Fruit fly (Drosophila melanogaster) whole organism, embryonic: Measurements from ENCODE around the gene kdn.
A peak's percentile ranks its signal among the peaks of the same experiment; 100 is the strongest.

Source experiments
- Ada2b ChIP-seq: fragments of 200-800 bp; sonication (Bioruptor generic); IDR thresholded peaks from 2 replicates; pipeline ENCODE4 v1.3.6; 2022; ENCODE audit warnings: missing biosample characterization, missing genetic modification characterization
- B-H1 ChIP-seq: fragments of 200-800 bp; sonication (Bioruptor generic); IDR thresholded peaks from 3 replicates; pipeline ENCODE4 v1.3.6; 2022; ENCODE audit warnings: missing biosample characterization, missing genetic modification characterization
- B-H2 ChIP-seq: fragments of 200-800 bp; sonication (Bioruptor generic); optimal IDR thresholded peaks from 2 replicates; lab custom pipeline; 2018; ENCODE audit warnings: missing biosample characterization, mild to moderate bottlenecking, missing genetic modification characterization
- CG10147 ChIP-seq: fragments of 200-800 bp; sonication (Bioruptor generic); optimal IDR thresholded peaks from 2 replicates; lab custom pipeline; 2019; ENCODE audit warnings: missing biosample characterization, mild to moderate bottlenecking, missing genetic modification characterization, moderate library complexity
- CG10321 ChIP-seq: fragments of 200-800 bp; sonication (Bioruptor generic); IDR thresholded peaks from 2 replicates; pipeline ENCODE4 v1.3.6; 2022; ENCODE audit warnings: missing biosample characterization, missing genetic modification characterization
- CG11085 ChIP-seq: fragments of 200-800 bp; sonication (Bioruptor generic); IDR thresholded peaks from 2 replicates; pipeline ENCODE4 v1.3.6; 2022; ENCODE audit warnings: missing biosample characterization, missing genetic modification characterization
- CG11093 ChIP-seq: fragments of 200-800 bp; sonication (Bioruptor generic); IDR thresholded peaks from 3 replicates; pipeline ENCODE4 v1.3.6; 2022; ENCODE audit warnings: missing biosample characterization, missing genetic modification characterization
- CG11504 ChIP-seq: fragments of 200-800 bp; sonication (Bioruptor generic); optimal IDR thresholded peaks from 3 replicates; lab custom pipeline; 2019; ENCODE audit warnings: missing biosample characterization, mild to moderate bottlenecking, missing genetic modification characterization, moderate library complexity
- CG12236 ChIP-seq: fragments of 200-800 bp; sonication (Bioruptor generic); optimal IDR thresholded peaks from 2 replicates; lab custom pipeline; 2016; ENCODE audit warnings: missing biosample characterization, missing genetic modification characterization
- CG17568 ChIP-seq: fragments of 200-800 bp; sonication (Bioruptor generic); optimal IDR thresholded peaks from 2 replicates; lab custom pipeline; 2018; ENCODE audit warnings: missing biosample characterization, mild to moderate bottlenecking, missing genetic modification characterization, moderate library complexity
- CG2120 ChIP-seq: fragments of 200-800 bp; sonication (Bioruptor generic); optimal IDR thresholded peaks from 3 replicates; lab custom pipeline; 2016; ENCODE audit warnings: missing biosample characterization, missing genetic modification characterization
- CG31388 ChIP-seq: fragments of 200-800 bp; sonication (Bioruptor generic); optimal IDR thresholded peaks from 2 replicates; lab custom pipeline; 2016; ENCODE audit warnings: missing biosample characterization, missing genetic modification characterization
- CG33213 ChIP-seq: fragments of 200-800 bp; sonication (Bioruptor generic); optimal IDR thresholded peaks from 3 replicates; lab custom pipeline; 2016; ENCODE audit warnings: missing biosample characterization, missing genetic modification characterization
- CG42726 ChIP-seq: fragments of 200-800 bp; sonication (Bioruptor generic); IDR thresholded peaks from 2 replicates; pipeline ENCODE4 v1.3.6; 2022; ENCODE audit warnings: missing biosample characterization, missing genetic modification characterization; ENCODE audit not compliant: partially characterized antibody
- CG4424 ChIP-seq: fragments of 200-800 bp; sonication (Bioruptor generic); optimal IDR thresholded peaks from 3 replicates; lab custom pipeline; 2016; ENCODE audit warnings: missing biosample characterization, missing genetic modification characterization
- CG4854 ChIP-seq: fragments of 200-800 bp; sonication (Bioruptor generic); optimal IDR thresholded peaks from 2 replicates; lab custom pipeline; 2016; ENCODE audit warnings: missing biosample characterization, missing genetic modification characterization, inconsistent platforms
- CG5953 ChIP-seq: fragments of 200-800 bp; sonication (Bioruptor generic); IDR thresholded peaks from 2 replicates; pipeline ENCODE4 v1.3.6; 2022; ENCODE audit warnings: missing biosample characterization, missing genetic modification characterization
- CG7786 ChIP-seq: fragments of 200-800 bp; sonication (Bioruptor generic); optimal IDR thresholded peaks from 2 replicates; lab custom pipeline; 2016; ENCODE audit warnings: missing biosample characterization, missing genetic modification characterization
- CG7963 ChIP-seq: fragments of 200-800 bp; sonication (Bioruptor generic); IDR thresholded peaks from 3 replicates; pipeline ENCODE4 v1.3.6; 2022; ENCODE audit warnings: missing biosample characterization, missing genetic modification characterization; ENCODE audit not compliant: partially characterized antibody
- CG8359 ChIP-seq: fragments of 200-800 bp; sonication (Bioruptor generic); optimal IDR thresholded peaks from 2 replicates; lab custom pipeline; 2017; ENCODE audit warnings: missing biosample characterization, mild to moderate bottlenecking, missing genetic modification characterization, borderline replicate concordance
- CG9727 ChIP-seq: fragments of 200-800 bp; sonication (Bioruptor generic); optimal IDR thresholded peaks from 3 replicates; lab custom pipeline; 2017; ENCODE audit warnings: missing biosample characterization, mild to moderate bottlenecking, missing genetic modification characterization
- CTCF ChIP-seq: fragments of 200-800 bp; sonication (Bioruptor generic); optimal IDR thresholded peaks from 2 replicates; lab custom pipeline; 2017; ENCODE audit warnings: missing biosample characterization, mild to moderate bottlenecking, missing genetic modification characterization, moderate library complexity
- Dfd ChIP-seq, 2 experiments: fragments of >200 bp; optimal IDR thresholded peaks; 2 replicates each; lab custom pipeline; 2017; ENCODE audit warnings: missing biosample characterization in 2 of 2, missing genetic modification characterization in 2 of 2
- Elba2 ChIP-seq: fragments of 200-800 bp; sonication (Bioruptor generic); optimal IDR thresholded peaks from 3 replicates; lab custom pipeline; 2016; ENCODE audit warnings: missing biosample characterization, missing genetic modification characterization
- Gug ChIP-seq: fragments of 200-800 bp; sonication (Bioruptor generic); IDR thresholded peaks from 4 replicates; pipeline ENCODE4 v1.3.6; 2022; ENCODE audit warnings: missing biosample characterization, missing genetic modification characterization
- HHEX ChIP-seq: fragments of 200-800 bp; sonication (Bioruptor generic); optimal IDR thresholded peaks from 3 replicates; lab custom pipeline; 2017; ENCODE audit warnings: missing biosample characterization, mild to moderate bottlenecking, missing genetic modification characterization, missing genetic modification reagents
- Hmx ChIP-seq: fragments of 200-800 bp; sonication (Bioruptor generic); optimal IDR thresholded peaks from 2 replicates; lab custom pipeline; 2016; ENCODE audit warnings: missing biosample characterization, missing genetic modification characterization
- MTF-1 ChIP-seq: fragments of 200-800 bp; sonication (Bioruptor generic); optimal IDR thresholded peaks from 2 replicates; lab custom pipeline; 2018; ENCODE audit warnings: missing biosample characterization, mild to moderate bottlenecking, missing genetic modification characterization, borderline replicate concordance
- NC2β ChIP-seq: fragments of 200-800 bp; sonication (Bioruptor generic); optimal IDR thresholded peaks from 2 replicates; lab custom pipeline; 2016; ENCODE audit warnings: missing biosample characterization, missing genetic modification characterization
- Neu2 ChIP-seq: fragments of 200-800 bp; sonication (Bioruptor generic); optimal IDR thresholded peaks from 3 replicates; lab custom pipeline; 2016; ENCODE audit warnings: missing biosample characterization, missing genetic modification characterization, borderline replicate concordance
- Oaz ChIP-seq: fragments of 200-800 bp; sonication (Bioruptor generic); IDR thresholded peaks from 2 replicates; pipeline ENCODE4 v1.3.6; 2022; ENCODE audit warnings: missing biosample characterization, missing genetic modification characterization
- Poxn ChIP-seq: fragments of 200-800 bp; sonication (Bioruptor generic); IDR thresholded peaks from 2 replicates; pipeline ENCODE4 v1.3.6; 2022; ENCODE audit warnings: missing biosample characterization, missing genetic modification characterization
- Sox100B ChIP-seq: fragments of 200-800 bp; sonication (Bioruptor generic); optimal IDR thresholded peaks from 3 replicates; lab custom pipeline; 2018; ENCODE audit warnings: missing biosample characterization, mild to moderate bottlenecking, missing genetic modification characterization
- Sry-δ ChIP-seq: fragments of 200-800 bp; sonication (Bioruptor generic); optimal IDR thresholded peaks from 2 replicates; lab custom pipeline; 2016; ENCODE audit warnings: missing biosample characterization, missing genetic modification characterization
- Ssrp ChIP-seq: fragments of 200-800 bp; sonication (Bioruptor generic); optimal IDR thresholded peaks from 2 replicates; lab custom pipeline; 2018; ENCODE audit warnings: missing biosample characterization, mild to moderate bottlenecking, missing genetic modification characterization, moderate library complexity
- ap ChIP-seq: fragments of 200-800 bp; sonication (Bioruptor generic); IDR thresholded peaks from 2 replicates; pipeline ENCODE4 v1.3.6; 2022; ENCODE audit warnings: missing biosample characterization, missing genetic modification characterization
- az2 ChIP-seq: fragments of 200-800 bp; sonication (Bioruptor generic); optimal IDR thresholded peaks from 3 replicates; lab custom pipeline; 2016; ENCODE audit warnings: missing biosample characterization, missing genetic modification characterization
- disco-r ChIP-seq: fragments of 200-800 bp; sonication (Bioruptor generic); optimal IDR thresholded peaks from 2 replicates; lab custom pipeline; 2016; ENCODE audit warnings: missing biosample characterization, missing genetic modification characterization
- emc ChIP-seq: fragments of 200-800 bp; sonication (Bioruptor generic); optimal IDR thresholded peaks from 2 replicates; lab custom pipeline; 2016; ENCODE audit warnings: missing biosample characterization, missing genetic modification characterization
- esg ChIP-seq: fragments of 200-800 bp; sonication (Bioruptor generic); conservative IDR thresholded peaks from 2 replicates; pipeline ENCODE4 v1.3.6; 2022; ENCODE audit warnings: missing biosample characterization, missing genetic modification characterization
- fru ChIP-seq: fragments of >200 bp; optimal IDR thresholded peaks from 2 replicates; lab custom pipeline; 2017
- gem ChIP-seq: fragments of 200-800 bp; sonication (Bioruptor generic); optimal IDR thresholded peaks from 2 replicates; lab custom pipeline; 2019; ENCODE audit warnings: missing biosample characterization, mild to moderate bottlenecking, missing genetic modification characterization, moderate library complexity
- gt ChIP-seq: fragments of 200-800 bp; sonication (Bioruptor generic); IDR thresholded peaks from 2 replicates; pipeline ENCODE4 v1.3.6; 2022; ENCODE audit warnings: missing biosample characterization, missing genetic modification characterization
- h ChIP-seq: fragments of >200 bp; optimal IDR thresholded peaks from 2 replicates; lab custom pipeline; 2017
- hth ChIP-seq: fragments of >200 bp; optimal IDR thresholded peaks from 2 replicates; lab custom pipeline; 2017; ENCODE audit warnings: inconsistent platforms
- phol ChIP-seq: fragments of 200-800 bp; sonication (Bioruptor generic); optimal IDR thresholded peaks from 3 replicates; lab custom pipeline; 2018; ENCODE audit warnings: missing biosample characterization, mild to moderate bottlenecking, missing genetic modification characterization, moderate library complexity
- pita ChIP-seq: fragments of 200-800 bp; sonication (Bioruptor generic); optimal IDR thresholded peaks from 2 replicates; lab custom pipeline; 2017; ENCODE audit warnings: missing biosample characterization, mild to moderate bottlenecking, missing genetic modification characterization
- salm ChIP-seq: fragments of 200-800 bp; sonication (Bioruptor generic); optimal IDR thresholded peaks from 2 replicates; lab custom pipeline; 2018; ENCODE audit warnings: missing biosample characterization, mild to moderate bottlenecking, missing genetic modification characterization
- slou ChIP-seq: fragments of 200-800 bp; sonication (Bioruptor generic); optimal IDR thresholded peaks from 3 replicates; lab custom pipeline; 2016; ENCODE audit warnings: missing biosample characterization, missing genetic modification characterization
- stc ChIP-seq: fragments of 200-800 bp; sonication (Bioruptor generic); IDR thresholded peaks from 2 replicates; pipeline ENCODE4 v1.3.6; 2022; ENCODE audit warnings: missing biosample characterization, missing genetic modification characterization
- sug ChIP-seq: fragments of 200-800 bp; optimal IDR thresholded peaks from 2 replicates; lab custom pipeline; 2019; ENCODE audit warnings: missing biosample characterization, mild to moderate bottlenecking, missing genetic modification characterization, moderate library complexity
- unpg ChIP-seq: fragments of 200-800 bp; sonication (Bioruptor generic); optimal IDR thresholded peaks from 3 replicates; lab custom pipeline; 2018; ENCODE audit warnings: missing biosample characterization, mild to moderate bottlenecking, missing genetic modification characterization, moderate library complexity

kdn gene

dm6 chrX:6338738-6339614 is 11.5 kb upstream of the kdn start (continued):
- TF ChIP-seq CG11085 (GFP tag; lab: Robert Waterston, UW) (0 out of 2 replicates have a peak, but pooled peaks have one; percentile 21), Dfd (GFP tag; optimal IDR thresholded peaks at IDR 0.05; lab: Kevin White, UChicago) (no peak), salm (tag; lab: Kevin White, UChicago) (no peak), Oaz (GFP tag; lab: Robert Waterston, UW) (no peak), Hmx (GFP tag; lab: Kevin White, UChicago) (no peak), fru (lab: Kevin White, UChicago) (no peak), h (lab: Kevin White, UChicago) (no peak), ap (GFP tag; lab: Robert Waterston, UW) (no peak), esg (GFP tag; lab: Robert Waterston, UW) (no peak), sug (tag; lab: Kevin White, UChicago) (no peak), phol (tag; lab: Kevin White, UChicago) (peak; percentile 2), CG42726 (GFP tag; lab: Robert Waterston, UW) (no peak), CG10147 (GFP tag; lab: Kevin White, UChicago) (no peak), CG11093 (no peak), HHEX (GFP tag; lab: Kevin White, UChicago) (peak; percentile 29), Neu2 (no peak), az2 (GFP tag; lab: Kevin White, UChicago) (no peak), hth (lab: Kevin White, UChicago) (no peak), CG2120 (GFP tag; lab: Kevin White, UChicago) (peak; percentile 38), CG7786 (GFP tag; lab: Kevin White, UChicago) (peak; percentile 31), CG4424 (no peak), CG12236 (no peak), slou (GFP tag; lab: Kevin White, UChicago) (no peak), CG5953 (GFP tag; lab: Robert Waterston, UW) (no peak), pita (no peak), CG17568 (GFP tag; lab: Kevin White, UChicago) (no peak), CG31388 (GFP tag; lab: Kevin White, UChicago) (no peak), CG10321 (GFP tag; lab: Robert Waterston, UW) (no peak), Ada2b (no peak), Sox100B (GFP tag; lab: Kevin White, UChicago) (peak; percentile 19), Ssrp (tag; lab: Kevin White, UChicago) (no peak), CTCF (no peak), CG8359 (no peak), B-H1 (GFP tag; lab: Robert Waterston, UW) (no peak), CG11504 (peak; percentile 45), Elba2 (no peak), Poxn (GFP tag; lab: Robert Waterston, UW) (no peak), stc (GFP tag; lab: Robert Waterston, UW) (no peak), Sry-δ (GFP tag; lab: Kevin White, UChicago) (no peak), emc (GFP tag; lab: Kevin White, UChicago) (no peak), unpg (GFP tag; lab: Kevin White, UChicago) (peak; percentile 0), NC2β (GFP tag; lab: Kevin White, UChicago) (no peak), gem (tag; lab: Kevin White, UChicago) (peak; percentile 34), Gug (GFP tag; lab: Robert Waterston, UW) (peak; percentile 56; the same call in 2 of the 4 replicates), CG33213 (GFP tag; lab: Kevin White, UChicago) (no peak), CG4854 (GFP tag; lab: Kevin White, UChicago) (no peak), MTF-1 (GFP tag; lab: Kevin White, UChicago) (no peak), B-H2 (GFP tag; lab: Kevin White, UChicago) (no peak), disco-r (GFP tag; lab: Kevin White, UChicago) (no peak), CG7963 (GFP tag; lab: Robert Waterston, UW) (no peak), CG9727 (no peak), gt (GFP tag; lab: Robert Waterston, UW) (no peak)
